Worm (Caenorhabditis elegans): ENCODE data around the gene clk-1.

clk-1 gene

ce11 chrIII:5290230-5290629, 12.5 kb downstream of the clk-1 start:
- TF ChIP-seq nhr-237 (tag; optimal IDR thresholded peaks at IDR 0.05) (no peak), lin-13 (GFP tag; optimal IDR thresholded peaks at IDR 0.05) (no peak), swsn-7 (tag; optimal IDR thresholded peaks at IDR 0.05) (no peak), ztf-11 (tag; optimal IDR thresholded peaks at IDR 0.05) (no peak), alr-1 (tag; optimal IDR thresholded peaks at IDR 0.05; ENCODE audit: borderline replicate concordance) (no peak), mab-9 (GFP tag; IDR thresholded peaks at IDR 0.05) (no peak), efl-1 (optimal IDR thresholded peaks at IDR 0.05) (no peak), efl-1 (GFP tag; optimal IDR thresholded peaks at IDR 0.05 in 1 of 2) (no peak), jun-1 (tag; optimal IDR thresholded peaks at IDR 0.05) (no peak), lin-39 (tag; optimal IDR thresholded peaks at IDR 0.05) (no peak), lin-15B (tag; optimal IDR thresholded peaks at IDR 0.05) (no peak)

DNA sequence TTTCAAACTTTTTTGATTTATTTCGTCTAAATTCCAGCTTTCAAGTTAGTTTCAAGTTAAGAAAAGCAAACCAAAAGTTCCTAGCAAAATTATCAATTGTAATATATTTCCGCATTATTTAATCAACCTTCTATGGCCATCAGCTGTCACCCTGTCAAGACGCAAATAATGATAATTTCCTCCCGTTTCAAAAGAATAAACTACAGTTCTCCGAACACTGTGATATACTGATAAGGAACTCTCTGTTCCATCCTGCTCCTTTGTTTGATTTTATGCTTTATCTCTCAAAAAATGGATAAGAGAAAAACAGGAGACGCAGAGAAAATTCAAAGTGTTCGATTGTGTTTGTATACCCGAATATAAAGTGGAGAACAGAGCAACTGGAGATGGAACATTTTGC, 13.6 kb downstream of the clk-1 start:
- TF ChIP-seq hlh-4 (tag; optimal IDR thresholded peaks at IDR 0.05): no peak
- TF ChIP-seq tlp-1 (tag; optimal IDR thresholded peaks at IDR 0.05): no peak
- no peak for TF ChIP-seq xbp-1 (tag; optimal IDR thresholded peaks at IDR 0.05)
- no peak for TF ChIP-seq lin-13 (GFP tag; optimal IDR thresholded peaks at IDR 0.05)
- TF ChIP-seq C04F5.9 (tag; optimal IDR thresholded peaks at IDR 0.05): no peak
- no peak for TF ChIP-seq fos-1 (tag; optimal IDR thresholded peaks at IDR 0.05)
- TF ChIP-seq elt-3 (tag; optimal IDR thresholded peaks at IDR 0.05): no peak
- TF ChIP-seq nhr-84 (tag; optimal IDR thresholded peaks at IDR 0.05): no peak
- no peak for TF ChIP-seq mab-9 (GFP tag; IDR thresholded peaks at IDR 0.05)

DNA sequence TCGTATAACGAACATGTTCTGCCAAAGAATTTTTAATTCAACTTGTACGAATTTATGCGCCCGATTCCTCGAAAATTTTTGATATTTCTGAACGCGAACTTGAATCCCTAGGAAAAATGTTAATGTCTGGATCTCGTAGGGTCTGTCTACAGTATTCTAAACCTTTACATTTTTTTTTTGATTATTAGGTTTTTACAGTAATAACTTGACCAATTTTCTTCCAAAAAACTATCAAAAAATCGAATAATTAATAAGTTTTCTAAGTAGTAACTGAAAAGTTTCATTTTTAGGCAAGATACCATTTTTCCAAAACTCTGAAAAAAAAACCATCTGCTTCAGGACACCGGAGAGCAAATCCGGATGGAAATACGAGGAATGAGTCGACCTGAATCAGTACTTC, 16.6 kb downstream of the clk-1 start:
- no peak for TF ChIP-seq nhr-20 (tag; optimal IDR thresholded peaks at IDR 0.05)
- no peak for TF ChIP-seq ceh-8 (GFP tag; optimal IDR thresholded peaks at IDR 0.05)

ce11 chrIII:5294867-5295266, 17.2 kb downstream of the clk-1 start:
- TF ChIP-seq hlh-17 (GFP tag; optimal IDR thresholded peaks at IDR 0.05; ENCODE audit: borderline replicate concordance) (no peak), dsc-1 (tag; optimal IDR thresholded peaks at IDR 0.05) (peak; percentile 76), nhr-90 (tag; optimal IDR thresholded peaks at IDR 0.05; ENCODE audit: poor library complexity) (peak; percentile 62), elt-3 (tag; optimal IDR thresholded peaks at IDR 0.05) (peak in 1 of 6 experiments; percentile 8), nhr-71 (tag; optimal IDR thresholded peaks at IDR 0.05) (peak; percentile 83), nhr-84 (tag; optimal IDR thresholded peaks at IDR 0.05) (no peak), sup-37 (GFP tag; optimal IDR thresholded peaks at IDR 0.05) (no peak), nhr-11 (tag; optimal IDR thresholded peaks at IDR 0.05) (no peak), egl-13 (tag; optimal IDR thresholded peaks at IDR 0.05) (no peak), efl-1 (optimal IDR thresholded peaks at IDR 0.05) (peak; percentile 45 to 61), efl-1 (GFP tag; optimal IDR thresholded peaks at IDR 0.05 in 1 of 2) (peak; percentile 36 to 93), zip-4 (GFP tag; optimal IDR thresholded peaks at IDR 0.05) (peak; percentile 34), pag-3 (tag; optimal IDR thresholded peaks at IDR 0.05; ENCODE audit: borderline replicate concordance, insufficient read depth) (no peak), ztf-11 (tag; optimal IDR thresholded peaks at IDR 0.05) (peak in 1 of 2 experiments; percentile 51), lin-14 (GFP tag; optimal IDR thresholded peaks at IDR 0.05) (peak; percentile 81), ces-1 (GFP tag; optimal IDR thresholded peaks at IDR 0.05) (no peak), swsn-7 (tag; optimal IDR thresholded peaks at IDR 0.05) (peak; percentile 65), zag-1 (tag; optimal IDR thresholded peaks at IDR 0.05) (no peak), blmp-1 (tag; optimal IDR thresholded peaks at IDR 0.05) (peak; percentile 7), C04F5.9 (tag; optimal IDR thresholded peaks at IDR 0.05) (no peak), nhr-237 (tag; optimal IDR thresholded peaks at IDR 0.05) (no peak), ceh-63 (GFP tag; optimal IDR thresholded peaks at IDR 0.05) (peak; percentile 39), sox-4 (tag; optimal IDR thresholded peaks at IDR 0.05) (no peak), unc-62 (GFP tag; optimal IDR thresholded peaks at IDR 0.05) (no peak), mep-1 (tag; optimal IDR thresholded peaks at IDR 0.05) (peak; percentile 64), nhr-19 (GFP tag; conservative IDR thresholded peaks at IDR 0.05) (peak; percentile 81), lin-39 (tag; optimal IDR thresholded peaks at IDR 0.05) (peak; percentile 43), nhr-47 (tag; optimal IDR thresholded peaks at IDR 0.05) (peak; percentile 74), F16B12.6 (tag; optimal IDR thresholded peaks at IDR 0.05) (no peak), unc-130 (tag; optimal IDR thresholded peaks at IDR 0.05) (no peak), nhr-76 (tag; optimal IDR thresholded peaks at IDR 0.05) (peak; percentile 12), ceh-90 (tag; optimal IDR thresholded peaks at IDR 0.05) (no peak), fkh-8 (tag; optimal IDR thresholded peaks at IDR 0.05) (peak; percentile 28), C16A3.4 (tag; optimal IDR thresholded peaks at IDR 0.05) (peak; percentile 40), hpl-2 (GFP tag; optimal IDR thresholded peaks at IDR 0.05) (no peak), nhr-20 (tag; optimal IDR thresholded peaks at IDR 0.05) (no peak)

All from whole organism, L1 larva.